Worm (Caenorhabditis elegans) whole organism, L1 larva: ENCODE results near the gene K04A8.20.

Source experiments
- C16A3.4 ChIP-seq: fragments of 150-350 bp; optimal IDR thresholded peaks from 2 replicates; lab custom pipeline; 2014; ENCODE audit warnings: missing biosample characterization, missing genetic modification characterization
- aha-1 ChIP-seq: fragments of 150-350 bp; optimal IDR thresholded peaks from 2 replicates; lab custom pipeline; 2014; ENCODE audit warnings: missing biosample characterization, missing genetic modification characterization
- alr-1 ChIP-seq: fragments of 200-800 bp; sonication (Bioruptor generic); optimal IDR thresholded peaks from 2 replicates; lab custom pipeline; 2018; ENCODE audit warnings: borderline replicate concordance, mild to moderate bottlenecking, missing genetic modification characterization, missing compliant biosample characterization
- blmp-1 ChIP-seq: fragments of 150-350 bp; optimal IDR thresholded peaks from 2 replicates; lab custom pipeline; 2014; ENCODE audit warnings: missing biosample characterization, missing genetic modification characterization
- ceh-63 ChIP-seq: fragments of 200-800 bp; sonication (Bioruptor generic); optimal IDR thresholded peaks from 2 replicates; lab custom pipeline; 2018; ENCODE audit warnings: mild to moderate bottlenecking, missing genetic modification characterization, missing compliant biosample characterization
- ceh-8 ChIP-seq: fragments of 200-800 bp; sonication (Bioruptor generic); optimal IDR thresholded peaks from 2 replicates; lab custom pipeline; 2018; ENCODE audit warnings: mild to moderate bottlenecking, missing genetic modification characterization, moderate library complexity, missing compliant biosample characterization
- ceh-82 ChIP-seq, 3 experiments: fragments of 150-350 bp in 1 of 3; sonication (generic microtip) in 2 of 3; optimal IDR thresholded peaks; 2 replicates each; lab custom pipeline; 2014 to 2017; ENCODE audit warnings: missing biosample characterization in 3 of 3, missing genetic modification characterization in 3 of 3
- ces-1 ChIP-seq: fragments of 150-350 bp; optimal IDR thresholded peaks from 2 replicates; lab custom pipeline; 2014; ENCODE audit warnings: missing biosample characterization, missing genetic modification reagents, missing genetic modification characterization
- dpl-1 ChIP-seq, 3 experiments: fragments of 150-350 bp in 2 of 3; sonication (generic microtip) in 1 of 3; optimal IDR thresholded peaks; 2 replicates each; lab custom pipeline; 2014 to 2017; ENCODE audit warnings: missing biosample characterization in 3 of 3, missing genetic modification characterization in 3 of 3, missing genetic modification reagents in 3 of 3
- efl-1 ChIP-seq, 4 experiments: fragments of 150-350 bp; optimal IDR thresholded peaks in 3 of 4; peaks in 1 of 4; 1 replicate in 1 of 4; 2 replicates in 3 of 4; lab custom pipeline; 2014; ENCODE audit warnings: missing biosample characterization in 2 of 4, missing genetic modification characterization in 2 of 4, missing genetic modification reagents in 2 of 4
- efl-3 ChIP-seq: fragments of 200-800 bp; sonication (Bioruptor generic); optimal IDR thresholded peaks from 2 replicates; lab custom pipeline; 2018; ENCODE audit warnings: mild to moderate bottlenecking, missing genetic modification characterization, missing compliant biosample characterization
- elt-2 ChIP-seq: sonication (generic microtip); optimal IDR thresholded peaks from 2 replicates; lab custom pipeline; 2016; ENCODE audit warnings: missing genetic modification characterization, mild to moderate bottlenecking, inconsistent platforms, missing compliant biosample characterization, missing genetic modification reagents
- ets-5 ChIP-seq: fragments of 200-800 bp; sonication (Bioruptor generic); IDR thresholded peaks from 2 replicates; pipeline ENCODE4 v1.3.6; 2022; ENCODE audit warnings: missing genetic modification characterization, missing compliant biosample characterization
- grh-1 ChIP-seq: fragments of 200-800 bp; sonication (Bioruptor generic); IDR thresholded peaks from 2 replicates; pipeline ENCODE4 v1.3.6; 2022; ENCODE audit warnings: missing genetic modification reagents, missing genetic modification characterization, missing compliant biosample characterization
- hlh-17 ChIP-seq: fragments of 200-800 bp; sonication (Bioruptor generic); optimal IDR thresholded peaks from 2 replicates; lab custom pipeline; 2018; ENCODE audit warnings: missing genetic modification characterization, mild to moderate bottlenecking, missing compliant biosample characterization, moderate library complexity, borderline replicate concordance
- hlh-4 ChIP-seq: sonication (generic microtip); optimal IDR thresholded peaks from 2 replicates; lab custom pipeline; 2016; ENCODE audit warnings: mild to moderate bottlenecking, missing genetic modification characterization, missing compliant biosample characterization
- hpl-2 ChIP-seq: fragments of 150-350 bp; optimal IDR thresholded peaks from 2 replicates; lab custom pipeline; 2014; ENCODE audit warnings: missing biosample characterization, missing genetic modification reagents, missing genetic modification characterization
- irx-1 ChIP-seq: sonication (generic microtip); optimal IDR thresholded peaks from 2 replicates; lab custom pipeline; 2016; ENCODE audit warnings: missing genetic modification characterization, missing compliant biosample characterization
- lin-13 ChIP-seq: fragments of 150-350 bp; optimal IDR thresholded peaks from 2 replicates; lab custom pipeline; 2014; ENCODE audit warnings: missing biosample characterization, missing genetic modification reagents, missing genetic modification characterization
- lin-14 ChIP-seq: fragments of 200-800 bp; sonication (Bioruptor generic); optimal IDR thresholded peaks from 2 replicates; lab custom pipeline; 2018; ENCODE audit warnings: mild to moderate bottlenecking, missing genetic modification characterization, moderate library complexity, missing compliant biosample characterization
- lin-15B ChIP-seq: fragments of 150-350 bp; sonication (generic microtip); optimal IDR thresholded peaks from 3 replicates; lab custom pipeline; 2014; ENCODE audit warnings: missing biosample characterization, missing genetic modification characterization
- lin-35 ChIP-seq, 2 experiments: fragments of 150-350 bp; optimal IDR thresholded peaks; 2 replicates each; lab custom pipeline; 2014; ENCODE audit warnings: missing biosample characterization in 2 of 2, missing genetic modification characterization in 2 of 2, missing genetic modification reagents in 2 of 2
- lin-39 ChIP-seq: fragments of 150-350 bp; optimal IDR thresholded peaks from 2 replicates; lab custom pipeline; 2014; ENCODE audit warnings: missing biosample characterization, missing genetic modification reagents, missing genetic modification characterization
- mab-9 ChIP-seq: fragments of 200-800 bp; sonication (Bioruptor generic); IDR thresholded peaks from 2 replicates; pipeline ENCODE4 v1.3.6; 2022; ENCODE audit warnings: missing genetic modification reagents, missing genetic modification characterization, missing compliant biosample characterization
- mdl-1 ChIP-seq, 2 experiments: fragments of 150-350 bp; optimal IDR thresholded peaks; 2 replicates each; lab custom pipeline; 2014 to 2017; ENCODE audit warnings: missing biosample characterization in 2 of 2, missing genetic modification characterization in 2 of 2, inconsistent platforms in 1 of 2
- mef-2 ChIP-seq: fragments of 150-350 bp; optimal IDR thresholded peaks from 2 replicates; lab custom pipeline; 2014; ENCODE audit warnings: missing biosample characterization, missing genetic modification characterization
- mep-1 ChIP-seq: fragments of 150-350 bp; optimal IDR thresholded peaks from 2 replicates; lab custom pipeline; 2014; ENCODE audit warnings: missing biosample characterization, missing genetic modification characterization
- nhr-20 ChIP-seq: sonication (generic microtip); optimal IDR thresholded peaks from 2 replicates; lab custom pipeline; 2016; ENCODE audit warnings: mild to moderate bottlenecking, missing genetic modification characterization, missing compliant biosample characterization
- nhr-71 ChIP-seq: sonication (generic microtip); optimal IDR thresholded peaks from 2 replicates; lab custom pipeline; 2016; ENCODE audit warnings: mild to moderate bottlenecking, missing genetic modification characterization, moderate library complexity, missing compliant biosample characterization
- nhr-90 ChIP-seq: sonication (generic microtip); optimal IDR thresholded peaks from 2 replicates; lab custom pipeline; 2016; ENCODE audit warnings: mild to moderate bottlenecking, missing genetic modification characterization, missing compliant biosample characterization; ENCODE audit not compliant: poor library complexity
- pag-3 ChIP-seq: sonication (generic microtip); optimal IDR thresholded peaks from 2 replicates; lab custom pipeline; 2017; ENCODE audit warnings: missing genetic modification characterization, mild to moderate bottlenecking, missing compliant biosample characterization, antibody characterized with exemption, borderline replicate concordance; ENCODE audit not compliant: insufficient read depth
- pax-3 ChIP-seq: fragments of 200-800 bp; sonication (Bioruptor generic); optimal IDR thresholded peaks from 2 replicates; lab custom pipeline; 2018; ENCODE audit warnings: mild to moderate bottlenecking, missing genetic modification characterization, moderate library complexity, missing compliant biosample characterization
- snu-23 ChIP-seq: sonication (generic microtip); optimal IDR thresholded peaks from 2 replicates; lab custom pipeline; 2016; ENCODE audit warnings: missing genetic modification characterization, missing compliant biosample characterization
- sox-4 ChIP-seq: sonication (generic microtip); optimal IDR thresholded peaks from 2 replicates; lab custom pipeline; 2016; ENCODE audit warnings: missing genetic modification characterization, missing compliant biosample characterization
- sup-37 ChIP-seq: fragments of 200-800 bp; sonication (Bioruptor generic); optimal IDR thresholded peaks from 2 replicates; lab custom pipeline; 2018; ENCODE audit warnings: mild to moderate bottlenecking, missing genetic modification characterization, missing compliant biosample characterization
- swsn-7 ChIP-seq: sonication (generic microtip); optimal IDR thresholded peaks from 2 replicates; lab custom pipeline; 2016; ENCODE audit warnings: missing genetic modification characterization, missing compliant biosample characterization
- tbx-2 ChIP-seq: sonication (generic microtip); optimal IDR thresholded peaks from 2 replicates; lab custom pipeline; 2016; ENCODE audit warnings: missing genetic modification characterization, missing compliant biosample characterization
- tlp-1 ChIP-seq: fragments of 150-350 bp; optimal IDR thresholded peaks from 2 replicates; lab custom pipeline; 2014; ENCODE audit warnings: missing biosample characterization, missing genetic modification characterization
- unc-30 ChIP-seq: sonication (generic microtip); optimal IDR thresholded peaks from 2 replicates; lab custom pipeline; 2017; ENCODE audit warnings: missing biosample characterization, missing genetic modification characterization
- unc-98 ChIP-seq: fragments of 200-800 bp; sonication (Bioruptor generic); IDR thresholded peaks from 2 replicates; pipeline ENCODE4 v1.3.6; 2022; ENCODE audit warnings: missing genetic modification characterization, missing compliant biosample characterization
- zag-1 ChIP-seq: fragments of 150-350 bp; optimal IDR thresholded peaks from 2 replicates; lab custom pipeline; 2014; ENCODE audit warnings: missing biosample characterization, missing genetic modification characterization
- zip-4 ChIP-seq: fragments of 200-800 bp; sonication (Bioruptor generic); optimal IDR thresholded peaks from 2 replicates; lab custom pipeline; 2018; ENCODE audit warnings: mild to moderate bottlenecking, missing genetic modification characterization, moderate library complexity, missing compliant biosample characterization

K04A8.20 gene

DNA sequence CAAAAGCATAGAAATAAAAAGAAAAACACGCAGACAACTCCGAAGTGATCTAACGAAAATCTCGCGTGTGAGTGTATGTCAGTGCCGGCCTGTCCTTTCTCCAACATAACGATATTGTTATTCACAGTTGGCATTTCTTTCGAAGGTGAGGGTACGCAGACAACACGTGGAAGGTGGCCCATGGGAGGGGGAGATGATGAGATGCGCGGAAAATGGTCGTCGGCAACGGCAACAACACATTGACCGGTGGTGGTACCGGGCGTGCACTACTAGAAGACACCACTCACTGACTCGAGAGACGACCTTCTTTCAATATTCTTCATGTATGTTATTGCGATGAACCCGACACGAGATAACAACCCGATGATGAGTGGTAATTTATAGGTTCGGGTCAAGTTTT lies 4.2 kb upstream of the K04A8.20 start:
- no peak for TF ChIP-seq irx-1 (tag; lab: Kevin White, UChicago)
- TF ChIP-seq nhr-90 (tag; lab: Kevin White, UChicago): peak; percentile 28
- no peak for TF ChIP-seq ceh-82 (tag; optimal IDR thresholded peaks at IDR 0.05; lab: Kevin White, UChicago)
- TF ChIP-seq tlp-1 (tag; lab: Kevin White, UChicago): no peak
- no peak for TF ChIP-seq pax-3 (tag; lab: Kevin White, UChicago)
- TF ChIP-seq nhr-20 (tag; lab: Kevin White, UChicago): peak; percentile 41
- TF ChIP-seq sup-37 (GFP tag; lab: Kevin White, UChicago): no peak
- no peak for TF ChIP-seq tbx-2 (tag; lab: Kevin White, UChicago)
- TF ChIP-seq zip-4 (GFP tag; lab: Kevin White, UChicago): no peak
- TF ChIP-seq unc-30: no peak
- TF ChIP-seq mdl-1 (tag; optimal IDR thresholded peaks at IDR 0.05; lab: Kevin White, UChicago): no peak
- TF ChIP-seq lin-15B (tag; lab: Kevin White, UChicago): no peak
- no peak for TF ChIP-seq unc-98 (GFP tag; lab: Robert Waterston, UW)
- peak; percentile 40 for TF ChIP-seq mep-1
- TF ChIP-seq lin-14 (GFP tag; lab: Kevin White, UChicago): peak; percentile 77
- no peak for TF ChIP-seq hpl-2 (GFP tag; lab: Kevin White, UChicago)
- peak; percentile 42 for TF ChIP-seq snu-23 (GFP tag; lab: Kevin White, UChicago)
- no peak for TF ChIP-seq hlh-17 (GFP tag; lab: Kevin White, UChicago)
- no peak for TF ChIP-seq ceh-63
- peak; percentile 6 for TF ChIP-seq nhr-71 (tag; lab: Kevin White, UChicago)
- TF ChIP-seq blmp-1 (tag; lab: Kevin White, UChicago): peak; percentile 37
- TF ChIP-seq ets-5 (GFP tag; lab: Robert Waterston, UW): no peak

DNA sequence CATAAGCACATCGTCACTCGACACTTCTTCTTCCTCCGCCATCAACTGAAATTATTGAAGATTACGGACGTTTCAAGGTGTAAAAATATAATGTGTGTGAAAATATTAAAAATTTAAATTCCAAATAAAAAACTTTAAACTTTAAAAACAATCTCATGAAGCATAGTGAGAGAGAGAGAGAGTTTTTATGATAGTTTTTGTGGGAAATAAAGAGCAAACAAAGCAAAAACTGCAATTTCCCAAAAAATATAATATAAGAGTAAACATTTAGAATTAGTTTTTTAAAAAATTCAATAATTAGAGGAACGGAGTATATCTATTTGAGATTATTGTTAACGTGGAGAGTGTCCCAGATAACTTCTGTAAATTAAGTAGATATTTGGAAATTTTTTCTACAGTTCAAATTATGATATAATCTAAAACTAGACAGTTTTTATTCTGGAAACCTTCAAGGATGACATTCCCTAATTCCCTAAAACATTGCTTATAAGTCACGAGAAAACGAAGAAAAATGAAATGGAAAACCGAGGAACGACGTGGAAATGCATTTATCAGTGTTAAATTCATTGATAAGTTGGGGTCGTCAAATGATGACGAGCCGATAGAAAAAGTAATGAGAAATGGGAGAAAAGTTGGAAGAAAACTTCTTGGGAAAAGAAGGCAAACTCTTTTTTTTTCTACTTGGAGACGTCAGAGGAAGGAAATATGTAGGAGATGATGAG lies 2.6 kb upstream of the K04A8.20 start, which contains the start of gene dre-1:
dre-1 (minus strand) TSS at position 51 of the 722 bp plus-strand sequence.
- TF ChIP-seq lin-35 (GFP tag; optimal IDR thresholded peaks at IDR 0.05; lab: Kevin White, UChicago) (peak in 1 of 2 experiments; percentile 12), zag-1 (no peak), efl-1 (optimal IDR thresholded peaks at IDR 0.05; lab: Kevin White, UChicago) (no peak), efl-1 (GFP tag; optimal IDR thresholded peaks at IDR 0.05 in 1 of 2; lab: Kevin White, UChicago) (peak in 1 of 2 experiments; percentile 35)

DNA sequence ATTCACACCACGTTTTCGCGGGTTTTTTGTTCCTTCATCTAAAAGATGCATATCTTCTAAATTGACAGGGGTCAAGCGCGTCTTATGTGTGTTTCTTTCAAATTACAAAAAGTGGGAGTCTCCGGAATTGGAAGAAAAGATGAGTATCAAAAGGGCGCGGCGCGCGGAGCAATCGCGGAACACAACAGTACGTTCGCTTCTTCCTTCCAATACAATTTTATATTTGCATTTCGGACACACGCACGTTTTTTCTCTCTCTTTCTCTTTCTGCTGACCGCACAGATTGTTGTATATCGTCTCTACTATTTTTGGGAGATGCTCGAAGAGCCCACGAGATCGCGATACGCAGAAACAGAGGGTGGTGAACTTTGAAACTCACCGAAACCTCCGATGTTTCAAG lies 939 bp upstream of the K04A8.20 start:
- TF ChIP-seq lin-13 (GFP tag; lab: Kevin White, UChicago): no peak
- no peak for TF ChIP-seq mab-9
- TF ChIP-seq hlh-4: no peak
- no peak for TF ChIP-seq mef-2 (tag; lab: Kevin White, UChicago)
- TF ChIP-seq efl-1 (optimal IDR thresholded peaks at IDR 0.05; lab: Kevin White, UChicago): no peak
- peak in 1 of 2 experiments; percentile 21 for TF ChIP-seq efl-1 (GFP tag; optimal IDR thresholded peaks at IDR 0.05 in 1 of 2; lab: Kevin White, UChicago)
- TF ChIP-seq alr-1 (tag; lab: Kevin White, UChicago): no peak
- no peak for TF ChIP-seq lin-39 (tag; lab: Kevin White, UChicago)
- TF ChIP-seq sox-4 (tag; lab: Kevin White, UChicago): no peak
- TF ChIP-seq, all 84 proteins: peak for 1

DNA sequence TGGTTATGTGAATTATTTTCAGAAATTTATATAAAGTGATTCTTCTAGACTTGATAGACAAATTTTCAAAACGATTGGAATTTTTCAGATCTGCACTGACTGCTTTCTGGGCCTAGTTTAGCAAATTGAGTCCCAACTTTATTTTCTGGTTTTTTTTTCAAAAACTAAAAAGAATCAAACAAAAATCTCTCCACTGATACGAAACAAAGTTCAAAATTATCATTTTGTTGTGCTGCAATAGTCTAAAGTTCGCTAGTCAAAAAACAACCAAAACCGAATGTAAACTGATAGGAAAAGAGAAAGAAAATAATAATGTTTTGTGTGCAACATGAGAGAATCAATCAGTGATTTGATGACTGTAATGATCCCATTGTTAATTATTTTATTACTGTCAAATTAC lies 623 bp downstream of the K04A8.20 start, which contains the start of gene lipl-4:
lipl-4 (plus strand) TSS at position 301 of the 400 bp plus-strand sequence.
- TF ChIP-seq pax-3 (tag; lab: Kevin White, UChicago) (no peak), dpl-1 (GFP tag; optimal IDR thresholded peaks at IDR 0.05; lab: Kevin White, UChicago) (no peak), C16A3.4 (no peak), ces-1 (GFP tag; lab: Kevin White, UChicago) (no peak), hlh-17 (GFP tag; lab: Kevin White, UChicago) (no peak), tbx-2 (tag; lab: Kevin White, UChicago) (no peak), alr-1 (tag; lab: Kevin White, UChicago) (no peak), elt-2 (no peak), zip-4 (GFP tag; lab: Kevin White, UChicago) (no peak), lin-13 (GFP tag; lab: Kevin White, UChicago) (no peak), pag-3 (tag; lab: Kevin White, UChicago) (no peak), efl-3 (no peak), swsn-7 (no peak), ceh-8 (GFP tag; lab: Kevin White, UChicago) (no peak), aha-1 (no peak), grh-1 (GFP tag; lab: Robert Waterston, UW) (no peak)
